Fruit fly (Drosophila melanogaster) whole organism, wandering third instar larva: ENCODE results near the gene mtd.

Source experiments
- Dfd ChIP-seq: fragments of >200 bp; optimal IDR thresholded peaks from 2 replicates; lab custom pipeline; 2017; ENCODE audit warnings: missing biosample characterization, missing genetic modification characterization
- Hr83 ChIP-seq: fragments of 200-300 bp; sonication (Bioruptor generic); optimal IDR thresholded peaks from 2 replicates; lab custom pipeline; 2016; ENCODE audit warnings: missing biosample characterization, mild to moderate bottlenecking, missing genetic modification characterization, moderate library complexity; ENCODE audit not compliant: poor library complexity, severe bottlenecking
- ey ChIP-seq: fragments of 200-800 bp; sonication (Bioruptor generic); optimal IDR thresholded peaks from 2 replicates; lab custom pipeline; 2016; ENCODE audit warnings: missing biosample characterization, missing genetic modification characterization
- lola ChIP-seq: fragments of >200 bp; optimal IDR thresholded peaks from 2 replicates; lab custom pipeline; 2017; ENCODE audit warnings: missing biosample characterization, missing genetic modification characterization

DNA sequence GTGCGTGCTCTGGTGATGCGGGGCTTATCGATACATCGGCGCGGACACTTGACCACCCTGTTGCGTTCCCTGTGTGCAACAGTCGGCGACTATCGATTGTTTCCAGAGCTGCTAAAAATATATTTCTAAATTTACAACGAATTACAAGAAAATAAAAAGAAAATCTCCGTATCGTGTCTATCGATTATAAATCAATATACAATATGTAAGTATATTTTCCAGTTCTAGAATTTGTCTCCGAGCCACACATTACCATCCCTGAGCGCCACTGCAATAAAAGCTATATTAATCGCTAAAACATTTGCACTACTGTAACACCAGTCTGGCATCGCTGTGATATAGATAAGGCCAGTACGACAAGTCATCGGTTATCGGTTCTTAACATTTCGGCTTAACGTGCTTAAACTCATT is 118.0 kb downstream of the mtd start, which contains the start of the genes Kat60 and Mms19:
- TF ChIP-seq Dfd: no peak
- TF ChIP-seq lola (GFP tag; lab: Kevin White, UChicago): no peak
- TF ChIP-seq Hr83 (GFP tag; lab: Kevin White, UChicago): peak; percentile 65
- TF ChIP-seq ey (GFP tag; lab: Kevin White, UChicago): peak; percentile 70
